Fruit fly (Drosophila melanogaster) S2 (cell line): Measurements from ENCODE around the gene mthl15.

Experiments used
- CG8478 ChIP-seq: fragments of >200 bp; optimal IDR thresholded peaks from 2 replicates; lab custom pipeline; 2018
- CTCF ChIP-seq, 2 experiments: fragments of >200 bp; optimal IDR thresholded peaks; 2 replicates each; lab custom pipeline; 2018

The mthl15 gene

dm6 chr2L:10237725-10238446, at the start of gene mthl15:
TSS of gene mthl15 (minus strand) at chr2L:10238317.
- TF ChIP-seq CG8478 (lab: Kevin White, UChicago) (no peak), CTCF (optimal IDR thresholded peaks at IDR 0.05; lab: Kevin White, UChicago) (no peak)

- no peak for TF ChIP-seq CG8478 (lab: Kevin White, UChicago)
- no peak for TF ChIP-seq CTCF (optimal IDR thresholded peaks at IDR 0.05; lab: Kevin White, UChicago)
Observed at dm6 chr2L:10280772-10281171, 42.7 kb upstream of the mthl15 start, which contains the start of gene CG34043. TSS of gene CG34043 (minus strand) at chr2L:10280872.

- TF ChIP-seq CG8478 (lab: Kevin White, UChicago), result no peak
- peak in 1 of 2 experiments; percentile 21 for TF ChIP-seq CTCF (optimal IDR thresholded peaks at IDR 0.05; lab: Kevin White, UChicago)
Observed at dm6 chr2L:10278658-10279057, 40.5 kb upstream of the mthl15 start, which contains the start of gene Utx. TSS of gene Utx (minus strand) at chr2L:10278811.

dm6 chr2L:10277362-10277761, 39.2 kb upstream of the mthl15 start:
- peak in 1 of 2 experiments; percentile 9 for TF ChIP-seq CTCF (optimal IDR thresholded peaks at IDR 0.05; lab: Kevin White, UChicago)
- no peak for TF ChIP-seq CG8478 (lab: Kevin White, UChicago)

- TF ChIP-seq CG8478 (lab: Kevin White, UChicago) (no peak), CTCF (optimal IDR thresholded peaks at IDR 0.05; lab: Kevin White, UChicago) (no peak)
Observed at dm6 chr2L:10276846-10277245, 38.7 kb upstream of the mthl15 start.

dm6 chr2L:10276436-10276835, 38.3 kb upstream of the mthl15 start:
- no peak for TF ChIP-seq CG8478 (lab: Kevin White, UChicago)
- no peak for TF ChIP-seq CTCF (optimal IDR thresholded peaks at IDR 0.05; lab: Kevin White, UChicago)

- TF ChIP-seq CTCF (optimal IDR thresholded peaks at IDR 0.05; lab: Kevin White, UChicago) (no peak), CG8478 (lab: Kevin White, UChicago) (no peak)
Observed at dm6 chr2L:10272224-10272623, 34.1 kb upstream of the mthl15 start, which contains the start of gene trk. TSS of gene trk (minus strand) at chr2L:10272324.

dm6 chr2L:10269854-10270253, 31.7 kb upstream of the mthl15 start, which contains the start of gene Mulk:
TSS of gene Mulk (plus strand) at chr2L:10270051.
- TF ChIP-seq CG8478 (lab: Kevin White, UChicago) (no peak), CTCF (optimal IDR thresholded peaks at IDR 0.05; lab: Kevin White, UChicago) (no peak)

dm6 chr2L:10268688-10269087, 30.6 kb upstream of the mthl15 start, which contains the start of gene CG4957:
TSS of gene CG4957 (plus strand) at chr2L:10268872.
- TF ChIP-seq CTCF (optimal IDR thresholded peaks at IDR 0.05; lab: Kevin White, UChicago) (no peak), CG8478 (lab: Kevin White, UChicago) (no peak)

- TF ChIP-seq CG8478 (lab: Kevin White, UChicago) (no peak), CTCF (optimal IDR thresholded peaks at IDR 0.05; lab: Kevin White, UChicago) (no peak)
Observed at dm6 chr2L:10266511-10266910, 28.4 kb upstream of the mthl15 start, which contains the start of gene CG4953. TSS of gene CG4953 (plus strand) at chr2L:10266703.

- no peak for TF ChIP-seq CTCF (optimal IDR thresholded peaks at IDR 0.05; lab: Kevin White, UChicago)
- TF ChIP-seq CG8478 (lab: Kevin White, UChicago), result no peak
Observed at dm6 chr2L:10265129-10265528, 27.0 kb upstream of the mthl15 start, which contains the start of gene Mob3. TSS of gene Mob3 (plus strand) at chr2L:10265336.

- no peak for TF ChIP-seq CTCF (optimal IDR thresholded peaks at IDR 0.05; lab: Kevin White, UChicago)
- TF ChIP-seq CG8478 (lab: Kevin White, UChicago), result no peak
Observed at dm6 chr2L:10263830-10264634, 25.9 kb upstream of the mthl15 start, which contains the start of gene REPTOR-BP. TSS of gene REPTOR-BP (plus strand) at chr2L:10264125.

- TF ChIP-seq CTCF (optimal IDR thresholded peaks at IDR 0.05; lab: Kevin White, UChicago) (peak in 1 of 2 experiments; percentile 13), CG8478 (lab: Kevin White, UChicago) (no peak)
Observed at dm6 chr2L:10263343-10263744, 25.2 kb upstream of the mthl15 start, which contains the start of gene Rsf1. TSS of gene Rsf1 (minus strand) at chr2L:10263554.

- no peak for TF ChIP-seq CG8478 (lab: Kevin White, UChicago)
Observed at dm6 chr2L:10261774-10262173, 23.7 kb upstream of the mthl15 start.
